Worm (Caenorhabditis elegans) whole organism, L3 larva: ENCODE data around the gene R04B3.2.

Experiments
- ceh-82 ChIP-seq: fragments of 150-350 bp; optimal IDR thresholded peaks from 2 replicates; lab custom pipeline; 2014; ENCODE audit warnings: missing biosample characterization, missing genetic modification characterization
- daf-12 ChIP-seq: fragments of 150-350 bp; optimal IDR thresholded peaks from 2 replicates; lab custom pipeline; 2014; ENCODE audit warnings: missing biosample characterization, missing genetic modification reagents, missing genetic modification characterization
- egl-27 ChIP-seq: sonication (generic microtip); optimal IDR thresholded peaks from 4 replicates; lab custom pipeline; 2017; ENCODE audit warnings: missing biosample characterization, missing genetic modification reagents, missing genetic modification characterization
- elt-3 ChIP-seq, 3 experiments: fragments of 150-350 bp in 1 of 3; sonication (generic microtip) in 2 of 3; optimal IDR thresholded peaks; 2 replicates in 2 of 3; 4 replicates in 1 of 3; lab custom pipeline; 2014 to 2017; ENCODE audit warnings: missing biosample characterization in 3 of 3, missing genetic modification characterization in 3 of 3
- lsy-12 ChIP-seq: sonication (generic microtip); optimal IDR thresholded peaks from 2 replicates; lab custom pipeline; 2016; ENCODE audit warnings: mild to moderate bottlenecking, missing genetic modification characterization, missing compliant biosample characterization
- mdl-1 ChIP-seq: fragments of 150-350 bp; optimal IDR thresholded peaks from 2 replicates; lab custom pipeline; 2014; ENCODE audit warnings: missing biosample characterization, missing genetic modification characterization
- nhr-12 ChIP-seq: fragments of 150-350 bp; optimal IDR thresholded peaks from 2 replicates; lab custom pipeline; 2014; ENCODE audit warnings: missing biosample characterization, missing genetic modification characterization
- nhr-237 ChIP-seq: fragments of 150-350 bp; optimal IDR thresholded peaks from 2 replicates; lab custom pipeline; 2014; ENCODE audit warnings: missing biosample characterization, missing genetic modification characterization
- nhr-25 ChIP-seq: sonication (generic microtip); optimal IDR thresholded peaks from 2 replicates; lab custom pipeline; 2017; ENCODE audit warnings: missing biosample characterization, missing genetic modification characterization
- skn-1 ChIP-seq: fragments of 150-350 bp; optimal IDR thresholded peaks from 2 replicates; lab custom pipeline; 2014; ENCODE audit warnings: missing biosample characterization, missing genetic modification characterization
- snpc-4 ChIP-seq: fragments of 150-350 bp; optimal IDR thresholded peaks from 2 replicates; lab custom pipeline; 2014; ENCODE audit warnings: missing biosample characterization, missing genetic modification characterization
- unc-62 ChIP-seq: fragments of 150-350 bp; sonication (generic microtip); optimal IDR thresholded peaks from 4 replicates; lab custom pipeline; 2014; ENCODE audit warnings: missing biosample characterization, missing genetic modification reagents, missing genetic modification characterization
- zag-1 ChIP-seq: fragments of 150-350 bp; optimal IDR thresholded peaks from 2 replicates; lab custom pipeline; 2014; ENCODE audit warnings: missing biosample characterization, missing genetic modification characterization
- ztf-11 ChIP-seq: fragments of 150-350 bp; optimal IDR thresholded peaks from 2 replicates; lab custom pipeline; 2014; ENCODE audit warnings: missing biosample characterization, missing genetic modification characterization

ce11 chrX:2482622-2483021, 9.1 kb upstream of the R04B3.2 start, which contains the start of gene K02E10.6:
- TF ChIP-seq daf-12 (no peak), ceh-82 (tag; lab: Kevin White, UChicago) (no peak), egl-27 (tag; lab: Kevin White, UChicago) (no peak), mdl-1 (tag; lab: Kevin White, UChicago) (no peak), skn-1 (tag; lab: Kevin White, UChicago) (no peak), snpc-4 (no peak), unc-62 (GFP tag; lab: Kevin White, UChicago) (no peak), nhr-12 (no peak), nhr-25 (tag; lab: Kevin White, UChicago) (no peak), zag-1 (tag; lab: Kevin White, UChicago) (no peak), elt-3 (tag; optimal IDR thresholded peaks at IDR 0.05; lab: Kevin White, UChicago) (no peak), nhr-237 (tag; lab: Kevin White, UChicago) (no peak), ztf-11 (no peak), lsy-12 (no peak)
